Fruit fly (Drosophila melanogaster): Measurements from ENCODE around the gene OtopLa.
A peak's percentile ranks its signal among the peaks of the same experiment; 100 is the strongest.

OtopLa gene

dm6 chrX:5690216-5690523 is 41.9 kb upstream of the OtopLa start (continued):
- TF ChIP-seq CG1602 (GFP tag; optimal IDR thresholded peaks at IDR 0.05) (no peak), Ssrp (tag; optimal IDR thresholded peaks at IDR 0.05) (no peak), twi (tag; optimal IDR thresholded peaks at IDR 0.05) (peak; percentile 5), lab (GFP tag; optimal IDR thresholded peaks at IDR 0.05) (no peak), CrebB (tag; optimal IDR thresholded peaks at IDR 0.05) (no peak), CG10543 (GFP tag; optimal IDR thresholded peaks at IDR 0.05) (peak; percentile 30), dpn (GFP tag; optimal IDR thresholded peaks at IDR 0.05) (no peak), gce (GFP tag; IDR thresholded peaks at IDR 0.05) (no peak), CG1529 (GFP tag; optimal IDR thresholded peaks at IDR 0.05) (no peak), oc (tag; optimal IDR thresholded peaks at IDR 0.05) (peak; percentile 32), CG34376 (GFP tag; optimal IDR thresholded peaks at IDR 0.05) (no peak), Side (GFP tag; optimal IDR thresholded peaks at IDR 0.05) (no peak), CG17568 (GFP tag; optimal IDR thresholded peaks at IDR 0.05) (no peak)

dm6 chrX:5689417-5690215 is 41.3 kb upstream of the OtopLa start, which contains the start of the genes PGAP1 and cv:
Gene PGAP1 (minus strand): TSS chrX:5689473.
Gene cv (plus strand): TSS chrX:5690002.
- no peak for TF ChIP-seq CG8359 (GFP tag; optimal IDR thresholded peaks at IDR 0.05; ENCODE audit: borderline replicate concordance)
- TF ChIP-seq nmo (GFP tag; optimal IDR thresholded peaks at IDR 0.05): peak; percentile 45
- peak; percentile 15 for TF ChIP-seq pho (GFP tag; optimal IDR thresholded peaks at IDR 0.05)
- peak; percentile 42 for TF ChIP-seq pzg (GFP tag; optimal IDR thresholded peaks at IDR 0.05)
- peak; percentile 26 for TF ChIP-seq sd (tag; optimal IDR thresholded peaks at IDR 0.05)
- TF ChIP-seq zf30C (GFP tag; optimal IDR thresholded peaks at IDR 0.05): no peak
- TF ChIP-seq CG11504 (tag; optimal IDR thresholded peaks at IDR 0.05): no peak
- TF ChIP-seq peb (GFP tag; IDR thresholded peaks at IDR 0.05): no peak
- TF ChIP-seq trh (GFP tag; optimal IDR thresholded peaks at IDR 0.05): no peak
- TF ChIP-seq ara (GFP tag; IDR thresholded peaks at IDR 0.05): no peak
- TF ChIP-seq unpg (GFP tag; optimal IDR thresholded peaks at IDR 0.05): no peak
- no peak for TF ChIP-seq CHES-1-like (GFP tag; optimal IDR thresholded peaks at IDR 0.05)
- no peak for TF ChIP-seq kah (GFP tag; optimal IDR thresholded peaks at IDR 0.05)
- TF ChIP-seq Ravus (GFP tag; IDR thresholded peaks at IDR 0.05): no peak
- no peak for TF ChIP-seq CG12236 (GFP tag; optimal IDR thresholded peaks at IDR 0.05)
- TF ChIP-seq CG9609 (GFP tag; optimal IDR thresholded peaks at IDR 0.05): no peak
- TF ChIP-seq CG12391 (tag; optimal IDR thresholded peaks at IDR 0.05): peak; percentile 48
- TF ChIP-seq Dfd (GFP tag; optimal IDR thresholded peaks at IDR 0.05): no peak
- TF ChIP-seq CG13287 (GFP tag; IDR thresholded peaks at IDR 0.05; ENCODE audit: partially characterized antibody): peak; percentile 80
- TF ChIP-seq Xrp1 (GFP tag; IDR thresholded peaks at IDR 0.05): 0 out of 2 replicates have a peak, but pooled peaks have one; percentile 8
- no peak for TF ChIP-seq run (tag; optimal IDR thresholded peaks at IDR 0.05)
- no peak for TF ChIP-seq Hmx (GFP tag; optimal IDR thresholded peaks at IDR 0.05)
- no peak for TF ChIP-seq CG8281 (tag; optimal IDR thresholded peaks at IDR 0.05)
- no peak for TF ChIP-seq CG10543 (GFP tag; optimal IDR thresholded peaks at IDR 0.05)
- TF ChIP-seq CG11093 (GFP tag; IDR thresholded peaks at IDR 0.05): no peak
- TF ChIP-seq CG33213 (GFP tag; optimal IDR thresholded peaks at IDR 0.05): no peak
- TF ChIP-seq z (GFP tag; IDR thresholded peaks at IDR 0.05): no peak
- TF ChIP-seq Dref (GFP tag; IDR thresholded peaks at IDR 0.05): peak; percentile 80
- TF ChIP-seq CG14965 (GFP tag; optimal IDR thresholded peaks at IDR 0.05; ENCODE audit: borderline replicate concordance): no peak
- TF ChIP-seq CG7556 (GFP tag; optimal IDR thresholded peaks at IDR 0.05): peak; percentile 18
- TF ChIP-seq Dek (tag; optimal IDR thresholded peaks at IDR 0.05): peak; percentile 13
- TF ChIP-seq CG11247 (GFP tag; IDR thresholded peaks at IDR 0.05): no peak
- no peak for TF ChIP-seq dysf (GFP tag; IDR thresholded peaks at IDR 0.05)
- peak; percentile 27 for TF ChIP-seq CG13775 (GFP tag; optimal IDR thresholded peaks at IDR 0.05)
- no peak for TF ChIP-seq CG4730 (GFP tag; IDR thresholded peaks at IDR 0.05)
- TF ChIP-seq seq (GFP tag; IDR thresholded peaks at IDR 0.05): no peak
- TF ChIP-seq Ptx1 (GFP tag; IDR thresholded peaks at IDR 0.05): no peak
